Worm (Caenorhabditis elegans) whole organism, late embryonic: Measurements from ENCODE around the gene ari-2.
A peak's percentile ranks its signal among the peaks of the same experiment; 100 is the strongest.

Experiments
- C38D4.7 ChIP-seq: fragments of 200-800 bp; sonication (Bioruptor generic); optimal IDR thresholded peaks from 2 replicates; lab custom pipeline; 2018; ENCODE audit warnings: mild to moderate bottlenecking, missing genetic modification characterization, moderate library complexity, missing compliant biosample characterization
- K02D7.2 ChIP-seq: sonication (generic microtip); optimal IDR thresholded peaks from 2 replicates; lab custom pipeline; 2017; ENCODE audit warnings: mild to moderate bottlenecking, missing genetic modification characterization, missing compliant biosample characterization
- K09A11.1 ChIP-seq: sonication (generic microtip); optimal IDR thresholded peaks from 2 replicates; lab custom pipeline; 2017; ENCODE audit warnings: antibody characterized with exemption, mild to moderate bottlenecking, missing genetic modification characterization, missing compliant biosample characterization; ENCODE audit not compliant: insufficient read depth
- T23F11.4 ChIP-seq: fragments of 200-800 bp; sonication (Bioruptor generic); optimal IDR thresholded peaks from 2 replicates; lab custom pipeline; 2018; ENCODE audit warnings: mild to moderate bottlenecking, missing genetic modification characterization, missing compliant biosample characterization
- Y22D7AL.16 ChIP-seq: sonication (generic microtip); optimal IDR thresholded peaks from 2 replicates; lab custom pipeline; 2016; ENCODE audit warnings: missing genetic modification characterization, missing compliant biosample characterization
- ama-1 ChIP-seq: fragments of 150-350 bp; optimal IDR thresholded peaks from 2 replicates; lab custom pipeline; 2014
- ceh-18 ChIP-seq: sonication (generic microtip); optimal IDR thresholded peaks from 2 replicates; lab custom pipeline; 2016; ENCODE audit warnings: missing genetic modification characterization, missing compliant biosample characterization
- ceh-19 ChIP-seq: fragments of 200-800 bp; sonication (Bioruptor generic); optimal IDR thresholded peaks from 2 replicates; lab custom pipeline; 2018; ENCODE audit warnings: mild to moderate bottlenecking, missing genetic modification characterization, missing compliant biosample characterization
- ceh-2 ChIP-seq: sonication (generic microtip); optimal IDR thresholded peaks from 2 replicates; lab custom pipeline; 2016; ENCODE audit warnings: missing genotype, missing genetic modification characterization, missing compliant biosample characterization
- ceh-22 ChIP-seq: sonication (generic microtip); optimal IDR thresholded peaks from 2 replicates; lab custom pipeline; 2017; ENCODE audit warnings: missing biosample characterization, missing genetic modification characterization
- ceh-24 ChIP-seq: sonication (generic microtip); optimal IDR thresholded peaks from 2 replicates; lab custom pipeline; 2016; ENCODE audit warnings: mild to moderate bottlenecking, missing genetic modification characterization, missing compliant biosample characterization
- ceh-30 ChIP-seq: fragments of 150-350 bp; optimal IDR thresholded peaks from 2 replicates; lab custom pipeline; 2014; ENCODE audit warnings: missing biosample characterization, missing genetic modification characterization
- ceh-34 ChIP-seq: sonication (generic microtip); optimal IDR thresholded peaks from 2 replicates; lab custom pipeline; 2016; ENCODE audit warnings: mild to moderate bottlenecking, missing genetic modification characterization, missing compliant biosample characterization
- ceh-48 ChIP-seq: sonication (generic microtip); optimal IDR thresholded peaks from 2 replicates; lab custom pipeline; 2016; ENCODE audit warnings: missing genetic modification characterization, inconsistent platforms, missing compliant biosample characterization
- ceh-6 ChIP-seq: fragments of 200-800 bp; sonication (Bioruptor generic); optimal IDR thresholded peaks from 2 replicates; lab custom pipeline; 2018; ENCODE audit warnings: mild to moderate bottlenecking, missing genetic modification characterization, missing compliant biosample characterization
- ceh-9 ChIP-seq: sonication (generic microtip); optimal IDR thresholded peaks from 2 replicates; lab custom pipeline; 2016; ENCODE audit warnings: mild to moderate bottlenecking, missing genetic modification characterization, inconsistent platforms, missing compliant biosample characterization
- elt-2 ChIP-seq: sonication (generic microtip); optimal IDR thresholded peaks from 2 replicates; lab custom pipeline; 2016; ENCODE audit warnings: missing genetic modification reagents, missing genetic modification characterization, missing compliant biosample characterization
- ets-4 ChIP-seq: sonication (generic microtip); optimal IDR thresholded peaks from 2 replicates; lab custom pipeline; 2016; ENCODE audit warnings: missing genetic modification characterization, missing compliant biosample characterization
- fax-1 ChIP-seq: sonication (generic microtip); optimal IDR thresholded peaks from 2 replicates; lab custom pipeline; 2016; ENCODE audit warnings: missing genotype, missing genetic modification characterization, missing compliant biosample characterization
- fkh-10 ChIP-seq: fragments of 150-350 bp; optimal IDR thresholded peaks from 2 replicates; lab custom pipeline; 2014; ENCODE audit warnings: missing biosample characterization, missing genetic modification reagents, missing genetic modification characterization
- fkh-6 ChIP-seq: sonication (generic microtip); optimal IDR thresholded peaks from 2 replicates; lab custom pipeline; 2016; ENCODE audit warnings: missing genetic modification characterization, missing compliant biosample characterization
- hlh-13 ChIP-seq: fragments of 200-800 bp; sonication (Bioruptor generic); optimal IDR thresholded peaks from 2 replicates; lab custom pipeline; 2018; ENCODE audit warnings: mild to moderate bottlenecking, missing genetic modification characterization, missing compliant biosample characterization
- hlh-30 ChIP-seq: sonication (generic microtip); optimal IDR thresholded peaks from 2 replicates; lab custom pipeline; 2017; ENCODE audit warnings: antibody characterized with exemption, missing genetic modification characterization, missing compliant biosample characterization; ENCODE audit not compliant: insufficient read depth
- hlh-6 ChIP-seq: sonication (generic microtip); optimal IDR thresholded peaks from 2 replicates; lab custom pipeline; 2016; ENCODE audit warnings: missing genotype, missing genetic modification characterization, missing compliant biosample characterization
- hlh-8 ChIP-seq: sonication (generic microtip); optimal IDR thresholded peaks from 2 replicates; lab custom pipeline; 2016; ENCODE audit warnings: missing genotype, missing genetic modification characterization, missing compliant biosample characterization
- lim-6 ChIP-seq: sonication (generic microtip); optimal IDR thresholded peaks from 2 replicates; lab custom pipeline; 2016; ENCODE audit warnings: missing genetic modification characterization, missing compliant biosample characterization
- lin-11 ChIP-seq: fragments of 200-800 bp; sonication (Bioruptor generic); optimal IDR thresholded peaks from 2 replicates; lab custom pipeline; 2018; ENCODE audit warnings: mild to moderate bottlenecking, missing genetic modification characterization, missing compliant biosample characterization
- madf-2 ChIP-seq: sonication (generic microtip); optimal IDR thresholded peaks from 2 replicates; lab custom pipeline; 2017; ENCODE audit warnings: missing genetic modification characterization, missing compliant biosample characterization
- nhr-232 ChIP-seq: sonication (generic microtip); optimal IDR thresholded peaks from 2 replicates; lab custom pipeline; 2016; ENCODE audit warnings: missing genetic modification characterization, missing compliant biosample characterization
- npax-4 ChIP-seq: sonication (generic microtip); optimal IDR thresholded peaks from 2 replicates; lab custom pipeline; 2016; ENCODE audit warnings: missing genetic modification characterization, missing compliant biosample characterization
- odd-2 ChIP-seq: sonication (generic microtip); optimal IDR thresholded peaks from 2 replicates; lab custom pipeline; 2017; ENCODE audit warnings: antibody characterized with exemption, mild to moderate bottlenecking, missing genetic modification characterization, missing compliant biosample characterization
- pat-9 ChIP-seq: fragments of 200-800 bp; sonication (Bioruptor generic); optimal IDR thresholded peaks from 2 replicates; lab custom pipeline; 2018; ENCODE audit warnings: mild to moderate bottlenecking, missing genetic modification characterization, moderate library complexity, missing compliant biosample characterization
- pax-1 ChIP-seq: fragments of 150-350 bp; optimal IDR thresholded peaks from 2 replicates; lab custom pipeline; 2014; ENCODE audit warnings: missing biosample characterization, missing genetic modification characterization
- pha-2 ChIP-seq: sonication (generic microtip); optimal IDR thresholded peaks from 2 replicates; lab custom pipeline; 2017; ENCODE audit warnings: mild to moderate bottlenecking, missing genetic modification characterization, missing compliant biosample characterization
- pha-4 ChIP-seq: fragments of 150-350 bp; optimal IDR thresholded peaks from 2 replicates; lab custom pipeline; 2018; ENCODE audit warnings: missing biosample characterization, missing genetic modification reagents, missing genetic modification characterization
- pros-1 ChIP-seq: fragments of 150-350 bp; optimal IDR thresholded peaks from 2 replicates; lab custom pipeline; 2014; ENCODE audit warnings: missing biosample characterization, missing genetic modification reagents, missing genetic modification characterization
- ref-2 ChIP-seq: sonication (generic microtip); optimal IDR thresholded peaks from 2 replicates; lab custom pipeline; 2016; ENCODE audit warnings: missing genetic modification characterization, missing compliant biosample characterization
- rnt-1 ChIP-seq: sonication (generic microtip); optimal IDR thresholded peaks from 2 replicates; lab custom pipeline; 2016; ENCODE audit warnings: missing genetic modification characterization, missing compliant biosample characterization
- sox-4 ChIP-seq: sonication (generic microtip); optimal IDR thresholded peaks from 2 replicates; lab custom pipeline; 2017; ENCODE audit warnings: mild to moderate bottlenecking, missing genetic modification characterization, inconsistent platforms, missing compliant biosample characterization
- syd-9 ChIP-seq: sonication (generic microtip); optimal IDR thresholded peaks from 2 replicates; lab custom pipeline; 2016; ENCODE audit warnings: mild to moderate bottlenecking, missing genetic modification characterization, moderate library complexity, missing compliant biosample characterization
- tbx-2 ChIP-seq: sonication (generic microtip); optimal IDR thresholded peaks from 2 replicates; lab custom pipeline; 2016; ENCODE audit warnings: missing genetic modification characterization, missing compliant biosample characterization
- ttx-3 ChIP-seq: sonication (generic microtip); optimal IDR thresholded peaks from 2 replicates; lab custom pipeline; 2016; ENCODE audit warnings: missing genetic modification reagents, missing genetic modification characterization, missing compliant biosample characterization
- unc-3 ChIP-seq, 2 experiments: fragments of 200-800 bp in 1 of 2; sonication (Bioruptor generic) in 1 of 2; sonication (generic microtip) in 1 of 2; conservative IDR thresholded peaks in 1 of 2; optimal IDR thresholded peaks in 1 of 2; 2 replicates each; pipeline versions ENCODE4 v1.3.6 to Lab custom; 2016 to 2022; ENCODE audit warnings: missing compliant biosample characterization in 2 of 2, missing genetic modification characterization in 2 of 2, missing genetic modification reagents in 1 of 2
- unc-55 ChIP-seq: sonication (generic microtip); optimal IDR thresholded peaks from 2 replicates; lab custom pipeline; 2017; ENCODE audit warnings: missing biosample characterization, missing genetic modification reagents, missing genetic modification characterization
- unc-86 ChIP-seq: sonication (generic microtip); optimal IDR thresholded peaks from 2 replicates; lab custom pipeline; 2016; ENCODE audit warnings: missing genetic modification characterization, missing compliant biosample characterization
- zip-5 ChIP-seq: sonication (generic microtip); optimal IDR thresholded peaks from 2 replicates; lab custom pipeline; 2016; ENCODE audit warnings: missing genetic modification characterization, missing compliant biosample characterization
- ztf-16 ChIP-seq: sonication (generic microtip); optimal IDR thresholded peaks from 2 replicates; lab custom pipeline; 2017; ENCODE audit warnings: missing genetic modification characterization, missing compliant biosample characterization

Gene ari-2

ce11 chrIV:5593804-5594214 lies 42.9 kb downstream of the ari-2 start:
- no peak for TF ChIP-seq hlh-13 (GFP tag; lab: Kevin White, UChicago)
- TF ChIP-seq unc-86 (tag; lab: Kevin White, UChicago) = no peak
- TF ChIP-seq fax-1 (tag; lab: Kevin White, UChicago) = no peak
- TF ChIP-seq ceh-48 = no peak
- TF ChIP-seq ceh-9 (tag; lab: Kevin White, UChicago) = no peak
- no peak for TF ChIP-seq ceh-6 (GFP tag; lab: Kevin White, UChicago)
- TF ChIP-seq K09A11.1 = no peak
- peak; percentile 15 for TF ChIP-seq ceh-34 (tag; lab: Kevin White, UChicago)
- no peak for TF ChIP-seq pros-1 (tag; lab: Kevin White, UChicago)
- no peak for TF ChIP-seq ceh-30 (tag; lab: Kevin White, UChicago)
- no peak for TF ChIP-seq ttx-3 (tag; lab: Kevin White, UChicago)
- peak; percentile 73 for TF ChIP-seq rnt-1 (tag; lab: Kevin White, UChicago)
- no peak for TF ChIP-seq ama-1
- no peak for TF ChIP-seq lim-6 (tag; lab: Kevin White, UChicago)
- TF ChIP-seq unc-55 (GFP tag; lab: Kevin White, UChicago) = peak; percentile 97
- TF ChIP-seq tbx-2 = no peak
- no peak for TF ChIP-seq pax-1 (tag; lab: Kevin White, UChicago)
- peak; percentile 89 for TF ChIP-seq ceh-18 (tag; lab: Kevin White, UChicago)
- TF ChIP-seq fkh-10 = no peak
- no peak for TF ChIP-seq fkh-6 (tag; lab: Kevin White, UChicago)
- TF ChIP-seq sox-4 = no peak

ce11 chrIV:5595567-5595966 lies 44.6 kb downstream of the ari-2 start:
- no peak for TF ChIP-seq elt-2
- no peak for TF ChIP-seq hlh-8 (tag; lab: Kevin White, UChicago)
- no peak for TF ChIP-seq npax-4 (tag; lab: Kevin White, UChicago)

- TF ChIP-seq Y22D7AL.16 = no peak
- no peak for TF ChIP-seq pha-4 (tag; lab: Kevin White, UChicago)
- no peak for TF ChIP-seq hlh-30 (tag; lab: Kevin White, UChicago)
- no peak for TF ChIP-seq lin-11 (tag; lab: Kevin White, UChicago)
- TF ChIP-seq pat-9 (tag; lab: Kevin White, UChicago) = no peak
- TF ChIP-seq K02D7.2 (tag; lab: Kevin White, UChicago) = no peak
These were observed 47.7 kb downstream of the ari-2 start for ce11 chrIV:5598515-5599132.

DNA sequence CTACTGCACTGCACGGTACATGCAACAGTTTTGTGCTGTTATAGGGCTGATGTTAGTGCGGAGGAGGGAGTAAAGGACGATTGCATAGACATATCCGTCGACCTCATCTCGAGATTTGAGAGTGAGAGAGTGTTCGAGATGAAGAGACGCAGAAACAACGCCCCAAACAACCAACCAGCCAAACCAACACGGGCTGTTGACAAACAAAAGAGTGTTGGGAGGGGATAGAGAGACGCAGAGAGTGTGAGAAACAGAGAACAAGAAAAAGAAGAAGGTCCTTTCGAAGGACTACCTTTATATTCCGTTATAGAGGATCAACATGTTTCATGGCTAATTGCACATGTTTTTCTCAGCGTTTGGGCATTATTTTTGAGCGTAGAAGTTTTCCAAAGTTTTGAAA lies 49.4 kb downstream of the ari-2 start:
- TF ChIP-seq ceh-19 (GFP tag; lab: Kevin White, UChicago) = no peak
- TF ChIP-seq pha-2 = peak; percentile 41
- no peak for TF ChIP-seq T23F11.4 (GFP tag; lab: Kevin White, UChicago)
- TF ChIP-seq nhr-232 = no peak
- no peak for TF ChIP-seq ztf-16 (tag; lab: Kevin White, UChicago)
- no peak for TF ChIP-seq ceh-24 (tag; lab: Kevin White, UChicago)
- TF ChIP-seq syd-9 (tag; lab: Kevin White, UChicago) = no peak
- TF ChIP-seq ttx-3 (tag; lab: Kevin White, UChicago) = no peak
- peak; percentile 66 for TF ChIP-seq unc-55 (GFP tag; lab: Kevin White, UChicago)
- TF ChIP-seq ceh-48 = no peak
- TF ChIP-seq pat-9 (tag; lab: Kevin White, UChicago) = no peak
- TF ChIP-seq hlh-6 (tag; lab: Kevin White, UChicago) = no peak
- TF ChIP-seq unc-3 (GFP tag; conservative IDR thresholded peaks at IDR 0.05; lab: Robert Waterston, UW) = no peak
- TF ChIP-seq unc-3 (tag; optimal IDR thresholded peaks at IDR 0.05; lab: Kevin White, UChicago) = no peak
- TF ChIP-seq zip-5 = no peak
- TF ChIP-seq K09A11.1 = no peak
- TF ChIP-seq C38D4.7 = no peak
- peak; percentile 1 for TF ChIP-seq fkh-6 (tag; lab: Kevin White, UChicago)
- peak; percentile 21 for TF ChIP-seq ceh-2 (tag; lab: Kevin White, UChicago)
- peak; percentile 69 for TF ChIP-seq ref-2 (tag; lab: Kevin White, UChicago)
- TF ChIP-seq hlh-8 (tag; lab: Kevin White, UChicago) = no peak
- peak; percentile 57 for TF ChIP-seq ceh-34 (tag; lab: Kevin White, UChicago)
- no peak for TF ChIP-seq ets-4
- no peak for TF ChIP-seq madf-2 (tag; lab: Kevin White, UChicago)
- TF ChIP-seq ceh-22 (tag; lab: Kevin White, UChicago) = no peak
- TF ChIP-seq odd-2 = no peak
